Fruit fly (Drosophila melanogaster) whole organism, embryonic: ENCODE measurements around the gene CG7458.
A peak's percentile ranks its signal among the peaks of the same experiment; 100 is the strongest.

Experiments
- CG2199 ChIP-seq: fragments of 200-800 bp; sonication (Bioruptor generic); IDR thresholded peaks from 3 replicates; pipeline ENCODE4 v1.3.6; 2022; ENCODE audit warnings: missing biosample characterization, missing genetic modification characterization
- CG3163 ChIP-seq: fragments of 200-800 bp; sonication (Bioruptor generic); optimal IDR thresholded peaks from 3 replicates; lab custom pipeline; 2016; ENCODE audit warnings: missing biosample characterization, missing genetic modification characterization
- CG9609 ChIP-seq: fragments of 200-800 bp; sonication (Bioruptor generic); optimal IDR thresholded peaks from 3 replicates; lab custom pipeline; 2016; ENCODE audit warnings: missing biosample characterization, missing genetic modification characterization
- D19A ChIP-seq: fragments of 200-800 bp; optimal IDR thresholded peaks from 3 replicates; lab custom pipeline; 2019; ENCODE audit warnings: missing biosample characterization, mild to moderate bottlenecking, missing genetic modification characterization, moderate library complexity
- Deaf1 ChIP-seq: fragments of 200-800 bp; optimal IDR thresholded peaks from 3 replicates; lab custom pipeline; 2019; ENCODE audit warnings: missing biosample characterization, mild to moderate bottlenecking, missing genetic modification characterization, moderate library complexity
- Drgx ChIP-seq: fragments of 200-800 bp; sonication (Bioruptor generic); IDR thresholded peaks from 2 replicates; pipeline ENCODE4 v1.3.6; 2022; ENCODE audit warnings: missing biosample characterization, missing genetic modification characterization
- Optix ChIP-seq: fragments of 200-800 bp; sonication (Bioruptor generic); IDR thresholded peaks from 3 replicates; pipeline ENCODE4 v1.3.6; 2022; ENCODE audit warnings: missing biosample characterization, missing genetic modification characterization
- Trl ChIP-seq, 3 experiments: fragments of >200 bp in 2 of 3; fragments of 200-800 bp in 1 of 3; sonication (Bioruptor generic) in 1 of 3; optimal IDR thresholded peaks; 2 replicates in 1 of 3; 3 replicates in 2 of 3; lab custom pipeline; 2016 to 2017; ENCODE audit warnings: missing biosample characterization in 1 of 3, missing genetic modification characterization in 1 of 3
- gsb-n ChIP-seq: fragments of 200-800 bp; sonication (Bioruptor generic); optimal IDR thresholded peaks from 3 replicates; lab custom pipeline; 2018; ENCODE audit warnings: missing biosample characterization, mild to moderate bottlenecking, missing genetic modification characterization
- hbn ChIP-seq: fragments of 200-800 bp; sonication (Bioruptor generic); IDR thresholded peaks from 2 replicates; pipeline ENCODE4 v1.3.6; 2022; ENCODE audit warnings: missing biosample characterization, missing genetic modification characterization; ENCODE audit not compliant: partially characterized antibody
- kni ChIP-seq: fragments of 200-800 bp; sonication (Bioruptor generic); optimal IDR thresholded peaks from 3 replicates; lab custom pipeline; 2017; ENCODE audit warnings: mild to moderate bottlenecking, missing biosample characterization, missing genetic modification reagents, missing genetic modification characterization
- mld ChIP-seq: fragments of 200-800 bp; sonication (Bioruptor generic); IDR thresholded peaks from 3 replicates; pipeline ENCODE4 v1.3.6; 2022; ENCODE audit warnings: missing biosample characterization, missing genetic modification characterization; ENCODE audit not compliant: partially characterized antibody
- odd ChIP-seq: fragments of 200-800 bp; sonication (Bioruptor generic); optimal IDR thresholded peaks from 2 replicates; lab custom pipeline; 2017; ENCODE audit warnings: missing biosample characterization, mild to moderate bottlenecking, missing genetic modification characterization
- sens ChIP-seq: fragments of 200-800 bp; sonication (Bioruptor generic); peaks from one replicate; lab custom pipeline; 2016; ENCODE audit warnings: missing biosample characterization, missing genetic modification characterization

The CG7458 gene

DNA sequence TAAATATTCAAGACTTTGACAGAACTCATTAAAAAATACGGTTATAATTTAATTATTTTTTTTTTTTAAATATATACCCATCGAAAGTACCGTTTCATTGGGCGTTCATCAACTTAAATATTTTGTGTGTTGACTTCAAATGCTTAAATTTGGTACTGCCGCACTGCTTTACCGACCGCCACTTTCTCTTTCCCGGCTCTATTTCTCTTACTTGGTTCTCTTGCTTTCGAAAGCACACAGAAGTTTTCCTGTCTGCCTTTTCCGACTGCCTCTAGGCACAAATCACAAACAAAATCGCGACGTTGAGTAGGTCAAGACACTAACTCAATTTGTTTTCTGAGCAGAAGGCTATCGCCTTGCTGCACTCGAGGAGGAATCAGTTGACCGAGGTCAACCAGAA lies 39.1 kb downstream of the CG7458 start:
- peak in 1 of 2 experiments; percentile 3 for TF ChIP-seq Trl (optimal IDR thresholded peaks at IDR 0.05; lab: Kevin White, UChicago)
- no peak for TF ChIP-seq Trl (GFP tag; optimal IDR thresholded peaks at IDR 0.05; lab: Kevin White, UChicago)
- TF ChIP-seq odd (GFP tag; lab: Kevin White, UChicago): no peak
- TF ChIP-seq CG3163 (GFP tag; lab: Kevin White, UChicago): peak; percentile 78
- peak; percentile 3 for TF ChIP-seq sens
- no peak for TF ChIP-seq hbn (GFP tag; lab: Robert Waterston, UW)
- peak; percentile 71 for TF ChIP-seq Deaf1 (tag; lab: Kevin White, UChicago)

DNA sequence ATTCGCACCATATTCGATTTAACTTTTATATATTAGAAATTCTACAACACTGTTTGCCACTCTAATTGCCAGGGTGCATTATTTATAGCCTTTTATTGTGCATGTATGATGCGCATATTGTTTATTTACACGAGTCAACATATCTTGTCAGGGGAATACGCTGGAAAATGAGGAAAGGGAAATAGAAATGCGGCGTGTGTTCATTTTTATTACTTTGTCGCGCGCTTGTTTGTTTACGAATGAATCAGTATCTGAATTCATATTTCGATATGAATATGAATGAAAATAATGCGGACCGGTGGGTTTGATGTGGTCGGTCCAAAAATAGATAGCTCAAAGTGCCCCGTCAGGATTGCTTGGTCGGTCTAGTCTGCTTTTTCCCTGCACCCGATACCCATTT lies 51.2 kb downstream of the CG7458 start:
- TF ChIP-seq gsb-n (tag; lab: Kevin White, UChicago) (no peak), D19A (tag; lab: Kevin White, UChicago) (peak; percentile 76), kni (GFP tag; lab: Kevin White, UChicago) (peak; percentile 1), CG2199 (GFP tag; lab: Robert Waterston, UW) (peak; percentile 100), mld (GFP tag; lab: Robert Waterston, UW) (no peak), Drgx (GFP tag; lab: Robert Waterston, UW) (no peak), CG9609 (no peak), Optix (GFP tag; lab: Robert Waterston, UW) (no peak)
- TF ChIP-seq, all 482 proteins: peak for 3
